Fruit fly (Drosophila melanogaster) whole organism: ENCODE data around the gene Ir94e.

Experiments used
- EcR ChIP-seq, 2 experiments: fragments of >200 bp; optimal IDR thresholded peaks; 2 replicates each; lab custom pipeline; 2017; ENCODE audit warnings: missing biosample characterization in 2 of 2, missing genetic modification characterization in 2 of 2, missing genetic modification reagents in 2 of 2
- pan ChIP-seq: fragments of >200 bp; optimal IDR thresholded peaks from 2 replicates; lab custom pipeline; 2017

DNA sequence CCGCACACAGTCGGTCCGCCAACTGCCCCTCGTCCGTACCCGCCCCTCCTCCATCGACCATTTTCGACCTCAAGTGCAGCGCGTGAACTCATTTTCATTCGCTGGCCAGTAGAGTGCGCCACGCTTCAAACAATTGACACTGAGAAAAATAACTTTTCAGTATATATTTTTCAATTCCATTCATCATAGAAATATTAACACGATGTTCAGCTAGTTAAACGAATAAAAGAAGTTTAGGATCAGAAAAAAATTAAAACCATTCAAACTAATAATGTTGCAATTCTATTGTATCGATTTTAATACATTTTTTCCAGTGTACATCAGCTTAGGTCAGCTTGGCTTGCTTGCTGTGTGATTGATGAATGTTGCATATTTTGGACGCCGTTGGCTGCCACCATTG lies 18.4 kb upstream of the Ir94e start:
- no peak for TF ChIP-seq pan (lab: Kevin White, UChicago)
- no peak for TF ChIP-seq EcR (GFP tag; optimal IDR thresholded peaks at IDR 0.05; lab: Kevin White, UChicago)
